Worm (Caenorhabditis elegans) whole organism, L1 larva: Measurements from ENCODE around the gene ndx-6.
A peak's percentile ranks its signal among the peaks of the same experiment; 100 is the strongest.

Experiments used
- C16A3.4 ChIP-seq: fragments of 150-350 bp; optimal IDR thresholded peaks from 2 replicates; lab custom pipeline; 2014; ENCODE audit warnings: missing biosample characterization, missing genetic modification characterization
- C34B4.2 ChIP-seq: sonication (generic microtip); optimal IDR thresholded peaks from 2 replicates; lab custom pipeline; 2017; ENCODE audit warnings: mild to moderate bottlenecking, missing genetic modification characterization, missing compliant biosample characterization
- F16B12.6 ChIP-seq: fragments of 150-350 bp; optimal IDR thresholded peaks from 2 replicates; lab custom pipeline; 2014; ENCODE audit warnings: missing biosample characterization, missing genetic modification characterization
- Y116A8C.19 ChIP-seq: sonication (generic microtip); optimal IDR thresholded peaks from 2 replicates; lab custom pipeline; 2016; ENCODE audit warnings: missing compliant biosample characterization, missing genetic modification characterization, borderline replicate concordance
- aly-2 ChIP-seq: fragments of 150-350 bp; optimal IDR thresholded peaks from 2 replicates; lab custom pipeline; 2014; ENCODE audit warnings: missing biosample characterization, missing genetic modification characterization
- ama-1 ChIP-seq: fragments of 150-350 bp; optimal IDR thresholded peaks from 2 replicates; lab custom pipeline; 2014
- blmp-1 ChIP-seq: fragments of 150-350 bp; optimal IDR thresholded peaks from 2 replicates; lab custom pipeline; 2014; ENCODE audit warnings: missing biosample characterization, missing genetic modification characterization
- ceh-88 ChIP-seq: fragments of 200-800 bp; sonication (Bioruptor generic); IDR thresholded peaks from 2 replicates; pipeline ENCODE4 v1.3.6; 2022; ENCODE audit warnings: missing genetic modification characterization, missing compliant biosample characterization
- ceh-90 ChIP-seq: sonication (generic microtip); optimal IDR thresholded peaks from 2 replicates; lab custom pipeline; 2016; ENCODE audit warnings: missing genetic modification characterization, missing compliant biosample characterization
- ces-1 ChIP-seq: fragments of 150-350 bp; optimal IDR thresholded peaks from 2 replicates; lab custom pipeline; 2014; ENCODE audit warnings: missing biosample characterization, missing genetic modification reagents, missing genetic modification characterization
- dpl-1 ChIP-seq, 3 experiments: fragments of 150-350 bp in 2 of 3; sonication (generic microtip) in 1 of 3; optimal IDR thresholded peaks; 2 replicates each; lab custom pipeline; 2014 to 2017; ENCODE audit warnings: missing biosample characterization in 3 of 3, missing genetic modification characterization in 3 of 3, missing genetic modification reagents in 3 of 3
- efl-1 ChIP-seq, 4 experiments: fragments of 150-350 bp; optimal IDR thresholded peaks in 3 of 4; peaks in 1 of 4; 1 replicate in 1 of 4; 2 replicates in 3 of 4; lab custom pipeline; 2014; ENCODE audit warnings: missing biosample characterization in 2 of 4, missing genetic modification characterization in 2 of 4, missing genetic modification reagents in 2 of 4
- efl-3 ChIP-seq: fragments of 200-800 bp; sonication (Bioruptor generic); optimal IDR thresholded peaks from 2 replicates; lab custom pipeline; 2018; ENCODE audit warnings: mild to moderate bottlenecking, missing genetic modification characterization, missing compliant biosample characterization
- egl-27 ChIP-seq, 2 experiments: fragments of 150-350 bp in 1 of 2; sonication (generic microtip); optimal IDR thresholded peaks; 3 replicates each; lab custom pipeline; 2017 to 2018; ENCODE audit warnings: missing biosample characterization in 2 of 2, missing genetic modification characterization in 2 of 2, missing genetic modification reagents in 2 of 2
- elt-3 ChIP-seq, 6 experiments: fragments of 150-350 bp in 1 of 6; sonication (generic microtip); optimal IDR thresholded peaks; 2 replicates each; lab custom pipeline; 2017 to 2018; ENCODE audit warnings: missing biosample characterization in 6 of 6, missing genetic modification characterization in 6 of 6, inconsistent platforms in 1 of 6
- fkh-10 ChIP-seq: sonication (generic microtip); optimal IDR thresholded peaks from 2 replicates; lab custom pipeline; 2017; ENCODE audit warnings: missing biosample characterization, missing genetic modification reagents, missing genetic modification characterization
- fkh-4 ChIP-seq: sonication (generic microtip); optimal IDR thresholded peaks from 2 replicates; lab custom pipeline; 2016; ENCODE audit warnings: missing compliant biosample characterization, missing genetic modification characterization, borderline replicate concordance
- fos-1 ChIP-seq: fragments of 150-350 bp; optimal IDR thresholded peaks from 2 replicates; lab custom pipeline; 2014; ENCODE audit warnings: missing biosample characterization, missing genetic modification characterization
- hlh-17 ChIP-seq: fragments of 200-800 bp; sonication (Bioruptor generic); optimal IDR thresholded peaks from 2 replicates; lab custom pipeline; 2018; ENCODE audit warnings: missing genetic modification characterization, mild to moderate bottlenecking, missing compliant biosample characterization, moderate library complexity, borderline replicate concordance
- hpl-2 ChIP-seq: fragments of 150-350 bp; optimal IDR thresholded peaks from 2 replicates; lab custom pipeline; 2014; ENCODE audit warnings: missing biosample characterization, missing genetic modification reagents, missing genetic modification characterization
- jun-1 ChIP-seq: fragments of 150-350 bp; optimal IDR thresholded peaks from 2 replicates; lab custom pipeline; 2014; ENCODE audit warnings: missing biosample characterization, missing genetic modification reagents, missing genetic modification characterization
- lin-13 ChIP-seq: fragments of 150-350 bp; optimal IDR thresholded peaks from 2 replicates; lab custom pipeline; 2014; ENCODE audit warnings: missing biosample characterization, missing genetic modification reagents, missing genetic modification characterization
- lin-14 ChIP-seq: fragments of 200-800 bp; sonication (Bioruptor generic); optimal IDR thresholded peaks from 2 replicates; lab custom pipeline; 2018; ENCODE audit warnings: mild to moderate bottlenecking, missing genetic modification characterization, moderate library complexity, missing compliant biosample characterization
- lir-3 ChIP-seq: sonication (generic microtip); optimal IDR thresholded peaks from 2 replicates; lab custom pipeline; 2016; ENCODE audit warnings: mild to moderate bottlenecking, missing genetic modification characterization, moderate library complexity, missing compliant biosample characterization; ENCODE audit not compliant: poor library complexity
- lsy-2 ChIP-seq, 2 experiments: fragments of 150-350 bp; optimal IDR thresholded peaks; 2 replicates each; lab custom pipeline; 2014; ENCODE audit warnings: missing biosample characterization in 2 of 2, missing genetic modification characterization in 2 of 2
- mdl-1 ChIP-seq, 2 experiments: fragments of 150-350 bp; optimal IDR thresholded peaks; 2 replicates each; lab custom pipeline; 2014 to 2017; ENCODE audit warnings: missing biosample characterization in 2 of 2, missing genetic modification characterization in 2 of 2, inconsistent platforms in 1 of 2
- mef-2 ChIP-seq: fragments of 150-350 bp; optimal IDR thresholded peaks from 2 replicates; lab custom pipeline; 2014; ENCODE audit warnings: missing biosample characterization, missing genetic modification characterization
- mep-1 ChIP-seq: fragments of 150-350 bp; optimal IDR thresholded peaks from 2 replicates; lab custom pipeline; 2014; ENCODE audit warnings: missing biosample characterization, missing genetic modification characterization
- nhr-11 ChIP-seq: fragments of 150-350 bp; optimal IDR thresholded peaks from 2 replicates; lab custom pipeline; 2014; ENCODE audit warnings: missing biosample characterization, missing genetic modification characterization
- nhr-237 ChIP-seq: fragments of 150-350 bp; optimal IDR thresholded peaks from 2 replicates; lab custom pipeline; 2014; ENCODE audit warnings: missing biosample characterization, missing genetic modification characterization
- nhr-47 ChIP-seq: sonication (generic microtip); optimal IDR thresholded peaks from 2 replicates; lab custom pipeline; 2016; ENCODE audit warnings: mild to moderate bottlenecking, missing genetic modification characterization, moderate library complexity, missing compliant biosample characterization
- nhr-71 ChIP-seq: sonication (generic microtip); optimal IDR thresholded peaks from 2 replicates; lab custom pipeline; 2016; ENCODE audit warnings: mild to moderate bottlenecking, missing genetic modification characterization, moderate library complexity, missing compliant biosample characterization
- nhr-76 ChIP-seq: sonication (generic microtip); optimal IDR thresholded peaks from 2 replicates; lab custom pipeline; 2017; ENCODE audit warnings: missing biosample characterization, missing genetic modification characterization
- nhr-77 ChIP-seq: fragments of 150-350 bp; optimal IDR thresholded peaks from 2 replicates; lab custom pipeline; 2014; ENCODE audit warnings: missing biosample characterization, missing genetic modification characterization
- nhr-84 ChIP-seq: sonication (generic microtip); optimal IDR thresholded peaks from 2 replicates; lab custom pipeline; 2017; ENCODE audit warnings: missing biosample characterization, missing genetic modification characterization
- nhr-85 ChIP-seq: sonication (generic microtip); peaks from one replicate; lab custom pipeline; 2016; ENCODE audit warnings: missing genetic modification characterization, inconsistent platforms, missing compliant biosample characterization
- pqm-1 ChIP-seq: sonication (generic microtip); optimal IDR thresholded peaks from 3 replicates; lab custom pipeline; 2017; ENCODE audit warnings: missing biosample characterization, missing genetic modification characterization
- snu-23 ChIP-seq: sonication (generic microtip); optimal IDR thresholded peaks from 2 replicates; lab custom pipeline; 2016; ENCODE audit warnings: missing genetic modification characterization, missing compliant biosample characterization
- swsn-7 ChIP-seq: sonication (generic microtip); optimal IDR thresholded peaks from 2 replicates; lab custom pipeline; 2016; ENCODE audit warnings: missing genetic modification characterization, missing compliant biosample characterization
- tlp-1 ChIP-seq: fragments of 150-350 bp; optimal IDR thresholded peaks from 2 replicates; lab custom pipeline; 2014; ENCODE audit warnings: missing biosample characterization, missing genetic modification characterization
- unc-130 ChIP-seq: fragments of 150-350 bp; optimal IDR thresholded peaks from 2 replicates; lab custom pipeline; 2017; ENCODE audit warnings: missing biosample characterization, missing genetic modification characterization, inconsistent platforms
- unc-30 ChIP-seq: sonication (generic microtip); optimal IDR thresholded peaks from 2 replicates; lab custom pipeline; 2017; ENCODE audit warnings: missing biosample characterization, missing genetic modification characterization
- unc-62 ChIP-seq: fragments of 150-350 bp; optimal IDR thresholded peaks from 2 replicates; lab custom pipeline; 2014; ENCODE audit warnings: missing biosample characterization, missing genetic modification reagents, missing genetic modification characterization
- unc-98 ChIP-seq: fragments of 200-800 bp; sonication (Bioruptor generic); IDR thresholded peaks from 2 replicates; pipeline ENCODE4 v1.3.6; 2022; ENCODE audit warnings: missing genetic modification characterization, missing compliant biosample characterization
- xbp-1 ChIP-seq: sonication (generic microtip); optimal IDR thresholded peaks from 2 replicates; lab custom pipeline; 2016; ENCODE audit warnings: missing genetic modification characterization, missing compliant biosample characterization
- zip-4 ChIP-seq: fragments of 200-800 bp; sonication (Bioruptor generic); optimal IDR thresholded peaks from 2 replicates; lab custom pipeline; 2018; ENCODE audit warnings: mild to moderate bottlenecking, missing genetic modification characterization, moderate library complexity, missing compliant biosample characterization
- ztf-11 ChIP-seq, 2 experiments: sonication (generic microtip); optimal IDR thresholded peaks; 2 replicates each; lab custom pipeline; 2016 to 2017; ENCODE audit warnings: missing genetic modification characterization in 2 of 2, missing biosample characterization in 1 of 2, missing compliant biosample characterization in 1 of 2

Gene ndx-6

ce11 chrII:5425633-5426032, 36.0 kb upstream of the ndx-6 start, which contains the start of gene F07F6.8:
Gene F07F6.8, minus strand, starts transcription at chrII:5425733.
- no peak for TF ChIP-seq unc-98
- TF ChIP-seq ama-1 (lab: Kevin White, UChicago), result no peak
- no peak for TF ChIP-seq unc-30 (tag; lab: Kevin White, UChicago)
- no peak for TF ChIP-seq fkh-10
- no peak for TF ChIP-seq ztf-11 (tag; optimal IDR thresholded peaks at IDR 0.05; lab: Kevin White, UChicago)
- TF ChIP-seq efl-1 (optimal IDR thresholded peaks at IDR 0.05; lab: Kevin White, UChicago), result no peak
- TF ChIP-seq efl-1 (GFP tag; optimal IDR thresholded peaks at IDR 0.05 in 1 of 2; lab: Kevin White, UChicago), result no peak
- TF ChIP-seq jun-1 (tag; lab: Kevin White, UChicago), result no peak
- TF ChIP-seq C34B4.2 (tag; lab: Kevin White, UChicago), result no peak
- no peak for TF ChIP-seq zip-4 (GFP tag; lab: Kevin White, UChicago)
- TF ChIP-seq ces-1 (GFP tag; lab: Kevin White, UChicago), result no peak
- TF ChIP-seq swsn-7 (tag; lab: Kevin White, UChicago), result no peak
- no peak for TF ChIP-seq nhr-77
- no peak for TF ChIP-seq tlp-1 (tag; lab: Kevin White, UChicago)
- no peak for TF ChIP-seq mep-1 (tag; lab: Kevin White, UChicago)
- TF ChIP-seq nhr-11, result no peak
- TF ChIP-seq mef-2 (tag; lab: Kevin White, UChicago), result no peak
- no peak for TF ChIP-seq hpl-2 (GFP tag; lab: Kevin White, UChicago)
- TF ChIP-seq nhr-71 (tag; lab: Kevin White, UChicago), result no peak
- TF ChIP-seq, all 84 proteins: peak for 0

ce11 chrII:5423832-5424231, 34.2 kb upstream of the ndx-6 start, which contains the start of gene F07F6.7:
Gene F07F6.7, minus strand, starts transcription at chrII:5423858.
- TF ChIP-seq nhr-11 (no peak), nhr-71 (tag; lab: Kevin White, UChicago) (peak; percentile 32), fkh-4 (no peak), nhr-47 (tag; lab: Kevin White, UChicago) (no peak), snu-23 (GFP tag; lab: Kevin White, UChicago) (peak; percentile 6), hlh-17 (GFP tag; lab: Kevin White, UChicago) (no peak), nhr-85 (tag; lab: Kevin White, UChicago) (peak; percentile 51), lsy-2 (tag; optimal IDR thresholded peaks at IDR 0.05; lab: Kevin White, UChicago) (peak; percentile 8 to 20)

ce11 chrII:5420947-5421614, 31.4 kb upstream of the ndx-6 start, which contains the start of gene tofu-6:
Gene tofu-6, plus strand, starts transcription at chrII:5421248.
- TF ChIP-seq nhr-237 (tag; lab: Kevin White, UChicago), result no peak
- no peak for TF ChIP-seq ces-1 (GFP tag; lab: Kevin White, UChicago)
- TF ChIP-seq jun-1 (tag; lab: Kevin White, UChicago), result no peak
- no peak for TF ChIP-seq efl-3 (GFP tag; lab: Kevin White, UChicago)
- no peak for TF ChIP-seq unc-62 (GFP tag; lab: Kevin White, UChicago)
- no peak for TF ChIP-seq ceh-90
- TF ChIP-seq nhr-84 (tag; lab: Kevin White, UChicago), result no peak
- TF ChIP-seq mep-1 (tag; lab: Kevin White, UChicago), result peak; percentile 43
- no peak for TF ChIP-seq aly-2 (tag; lab: Kevin White, UChicago)
- TF ChIP-seq unc-130 (tag; lab: Kevin White, UChicago), result no peak
- TF ChIP-seq snu-23 (GFP tag; lab: Kevin White, UChicago), result no peak
- no peak for TF ChIP-seq fos-1
- no peak for TF ChIP-seq nhr-76 (tag; lab: Kevin White, UChicago)
- TF ChIP-seq blmp-1 (tag; lab: Kevin White, UChicago), result peak; percentile 30
- TF ChIP-seq ceh-88 (GFP tag; lab: Robert Waterston, UW), result no peak
- no peak for TF ChIP-seq fkh-4
- TF ChIP-seq tlp-1 (tag; lab: Kevin White, UChicago), result no peak
- TF ChIP-seq lin-14 (GFP tag; lab: Kevin White, UChicago), result no peak
- TF ChIP-seq mdl-1 (tag; optimal IDR thresholded peaks at IDR 0.05; lab: Kevin White, UChicago), result no peak
- TF ChIP-seq hpl-2 (GFP tag; lab: Kevin White, UChicago), result no peak
- peak; percentile 69 to 73 for TF ChIP-seq efl-1 (optimal IDR thresholded peaks at IDR 0.05; lab: Kevin White, UChicago)
- TF ChIP-seq efl-1 (GFP tag; optimal IDR thresholded peaks at IDR 0.05 in 1 of 2; lab: Kevin White, UChicago), result peak; percentile 71 to 95
- no peak for TF ChIP-seq xbp-1
- TF ChIP-seq F16B12.6 (tag; lab: Kevin White, UChicago), result peak; percentile 16
- TF ChIP-seq egl-27 (tag; optimal IDR thresholded peaks at IDR 0.05; lab: Kevin White, UChicago), result no peak
- TF ChIP-seq dpl-1 (GFP tag; optimal IDR thresholded peaks at IDR 0.05; lab: Kevin White, UChicago), result peak; percentile 55 to 80 (median 62)
- TF ChIP-seq C16A3.4 (tag; lab: Kevin White, UChicago), result peak; percentile 11
- TF ChIP-seq Y116A8C.19 (tag; lab: Kevin White, UChicago), result no peak
- TF ChIP-seq lin-13, result no peak
- TF ChIP-seq elt-3 (tag; optimal IDR thresholded peaks at IDR 0.05; lab: Kevin White, UChicago), result no peak
- no peak for TF ChIP-seq pqm-1 (tag; lab: Kevin White, UChicago)
- TF ChIP-seq lir-3, result no peak
